Worm (Caenorhabditis elegans) whole organism, L2 larva: ENCODE data around the gene ZK938.10.

Experiments
- F13H6.1 ChIP-seq: sonication (generic microtip); optimal IDR thresholded peaks from 2 replicates; lab custom pipeline; 2016; ENCODE audit warnings: missing genetic modification characterization, missing compliant biosample characterization
- blmp-1 ChIP-seq: sonication (generic microtip); optimal IDR thresholded peaks from 2 replicates; lab custom pipeline; 2017; ENCODE audit warnings: missing genetic modification characterization, mild to moderate bottlenecking, missing compliant biosample characterization, antibody characterized with exemption, moderate library complexity; ENCODE audit not compliant: insufficient read depth
- ceh-16 ChIP-seq: fragments of 150-350 bp; optimal IDR thresholded peaks from 2 replicates; lab custom pipeline; 2014; ENCODE audit warnings: missing biosample characterization, missing genetic modification characterization
- ceh-82 ChIP-seq: fragments of 150-350 bp; optimal IDR thresholded peaks from 2 replicates; lab custom pipeline; 2014; ENCODE audit warnings: missing biosample characterization, missing genetic modification characterization
- elt-3 ChIP-seq: sonication (generic microtip); optimal IDR thresholded peaks from 2 replicates; lab custom pipeline; 2017; ENCODE audit warnings: missing biosample characterization, missing genetic modification characterization
- fos-1 ChIP-seq: fragments of 150-350 bp; optimal IDR thresholded peaks from 2 replicates; lab custom pipeline; 2014; ENCODE audit warnings: missing biosample characterization, missing genetic modification characterization
- lin-11 ChIP-seq: fragments of 150-350 bp; sonication (generic microtip); optimal IDR thresholded peaks from 2 replicates; lab custom pipeline; 2014; ENCODE audit warnings: missing biosample characterization, missing genetic modification characterization, inconsistent platforms, mixed read lengths
- lin-13 ChIP-seq: fragments of 150-350 bp; optimal IDR thresholded peaks from 2 replicates; lab custom pipeline; 2014; ENCODE audit warnings: missing biosample characterization, missing genetic modification reagents, missing genetic modification characterization
- mab-5 ChIP-seq: fragments of 150-350 bp; optimal IDR thresholded peaks from 2 replicates; lab custom pipeline; 2014; ENCODE audit warnings: missing biosample characterization, missing genetic modification characterization
- nhr-237 ChIP-seq: fragments of 150-350 bp; optimal IDR thresholded peaks from 2 replicates; lab custom pipeline; 2014; ENCODE audit warnings: missing biosample characterization, missing genetic modification characterization
- sma-3 ChIP-seq: sonication (generic microtip); optimal IDR thresholded peaks from 2 replicates; lab custom pipeline; 2016; ENCODE audit warnings: missing genetic modification reagents, missing genetic modification characterization, missing compliant biosample characterization
- sma-9 ChIP-seq, 2 experiments: fragments of 150-350 bp in 1 of 2; sonication (generic microtip) in 1 of 2; optimal IDR thresholded peaks; 2 replicates each; lab custom pipeline; 2014 to 2016; ENCODE audit warnings: missing genetic modification characterization in 2 of 2, mild to moderate bottlenecking in 1 of 2, missing biosample characterization in 1 of 2, missing compliant biosample characterization in 1 of 2, missing genetic modification reagents in 1 of 2, moderate library complexity in 1 of 2
- snpc-4 ChIP-seq: fragments of 150-350 bp; optimal IDR thresholded peaks from 2 replicates; lab custom pipeline; 2014; ENCODE audit warnings: missing biosample characterization, missing genetic modification characterization
- unc-55 ChIP-seq: fragments of 150-350 bp; sonication (generic microtip); optimal IDR thresholded peaks from 3 replicates; lab custom pipeline; 2014; ENCODE audit warnings: missing biosample characterization, missing genetic modification reagents, missing genetic modification characterization

ZK938.10 gene

ce11 chrII:9803320-9803719, 47.5 kb downstream of the ZK938.10 start, which contains the start of gene cyp-13A7:
Gene cyp-13A7 (plus strand): TSS chrII:9803620.
- TF ChIP-seq lin-11 (tag; lab: Kevin White, UChicago) (no peak), sma-9 (GFP tag; optimal IDR thresholded peaks at IDR 0.05; lab: Kevin White, UChicago) (no peak), sma-9 (tag; optimal IDR thresholded peaks at IDR 0.05; lab: Kevin White, UChicago) (no peak), ceh-16 (tag; lab: Kevin White, UChicago) (no peak), lin-13 (no peak), blmp-1 (tag; lab: Kevin White, UChicago) (no peak), nhr-237 (tag; lab: Kevin White, UChicago) (no peak), F13H6.1 (tag; lab: Kevin White, UChicago) (no peak), mab-5 (tag; lab: Kevin White, UChicago) (no peak), snpc-4 (tag; lab: Kevin White, UChicago) (no peak), unc-55 (no peak), sma-3 (GFP tag; lab: Kevin White, UChicago) (no peak)

- TF ChIP-seq ceh-82 (tag; lab: Kevin White, UChicago) (no peak), elt-3 (tag; lab: Kevin White, UChicago) (no peak), fos-1 (tag; lab: Kevin White, UChicago) (peak; percentile 62)
- TF ChIP-seq, all 48 proteins: peak for 1
These were observed 48.2 kb downstream of the ZK938.10 start, which contains the start of gene cyp-13A6 for ce11 chrII:9802642-9803041. Gene cyp-13A6 (minus strand): TSS chrII:9802821.
